Fruit fly (Drosophila melanogaster) whole organism, adult: ENCODE results near the gene drongo.

Experiments
- CG11617 ChIP-seq: fragments of 200-800 bp; sonication (Bioruptor generic); optimal IDR thresholded peaks from 2 replicates; lab custom pipeline; 2017; ENCODE audit warnings: mild to moderate bottlenecking, missing biosample characterization, missing genetic modification reagents, missing genetic modification characterization
- CG12768 ChIP-seq: fragments of 200-800 bp; sonication (Bioruptor generic); optimal IDR thresholded peaks from 2 replicates; lab custom pipeline; 2017; ENCODE audit warnings: missing biosample characterization, missing genetic modification characterization, mild to moderate bottlenecking, moderate library complexity, missing genetic modification reagents
- CG14711 ChIP-seq: fragments of 200-800 bp; sonication (Bioruptor generic); optimal IDR thresholded peaks from 2 replicates; lab custom pipeline; 2018; ENCODE audit warnings: missing biosample characterization, mild to moderate bottlenecking, missing genetic modification characterization, moderate library complexity
- CG1620 ChIP-seq: fragments of 200-800 bp; sonication (Bioruptor generic); optimal IDR thresholded peaks from 2 replicates; lab custom pipeline; 2016; ENCODE audit warnings: missing biosample characterization, missing genetic modification characterization
- CG33017 ChIP-seq: fragments of 200-800 bp; sonication (Bioruptor generic); optimal IDR thresholded peaks from 2 replicates; lab custom pipeline; 2018; ENCODE audit warnings: missing biosample characterization, mild to moderate bottlenecking, missing genetic modification characterization, moderate library complexity
- CG5204 ChIP-seq: fragments of 200-800 bp; sonication (Bioruptor generic); optimal IDR thresholded peaks from 2 replicates; lab custom pipeline; 2016; ENCODE audit warnings: missing biosample characterization, missing genetic modification characterization
- CG7045 ChIP-seq: fragments of 200-800 bp; sonication (Bioruptor generic); optimal IDR thresholded peaks from 2 replicates; lab custom pipeline; 2017; ENCODE audit warnings: missing biosample characterization, mild to moderate bottlenecking, missing genetic modification characterization
- CG7101 ChIP-seq: fragments of 200-800 bp; sonication (Bioruptor generic); optimal IDR thresholded peaks from 2 replicates; lab custom pipeline; 2018; ENCODE audit warnings: missing biosample characterization, mild to moderate bottlenecking, missing genetic modification characterization, moderate library complexity
- Clk ChIP-seq: fragments of 200-800 bp; sonication (Bioruptor generic); optimal IDR thresholded peaks from 2 replicates; lab custom pipeline; 2017; ENCODE audit warnings: missing biosample characterization, missing genetic modification characterization
- Crg-1 ChIP-seq: fragments of 200-800 bp; sonication (Bioruptor generic); optimal IDR thresholded peaks from 2 replicates; lab custom pipeline; 2016; ENCODE audit warnings: missing biosample characterization, missing genetic modification characterization
- Hr96 ChIP-seq: fragments of 200-800 bp; sonication (Bioruptor generic); optimal IDR thresholded peaks from 2 replicates; lab custom pipeline; 2016; ENCODE audit warnings: missing biosample characterization, missing genetic modification characterization
- Mnt ChIP-seq: fragments of 200-800 bp; sonication (Bioruptor generic); optimal IDR thresholded peaks from 2 replicates; lab custom pipeline; 2016; ENCODE audit warnings: missing biosample characterization, mild to moderate bottlenecking, missing genetic modification characterization
- bab1 ChIP-seq: fragments of 200-800 bp; sonication (Bioruptor generic); optimal IDR thresholded peaks from 3 replicates; lab custom pipeline; 2019; ENCODE audit warnings: missing biosample characterization, mild to moderate bottlenecking, missing genetic modification characterization, moderate library complexity
- cic ChIP-seq: fragments of 200-800 bp; sonication (Bioruptor generic); optimal IDR thresholded peaks from 2 replicates; lab custom pipeline; 2017; ENCODE audit warnings: missing biosample characterization, mild to moderate bottlenecking, missing genetic modification characterization, moderate library complexity
- cnc ChIP-seq, 2 experiments: fragments of >200 bp; optimal IDR thresholded peaks; 2 replicates each; lab custom pipeline; 2017
- kay ChIP-seq: fragments of 200-800 bp; sonication (Bioruptor generic); peaks from one replicate; lab custom pipeline; 2016; ENCODE audit warnings: missing biosample characterization, missing genetic modification characterization, borderline replicate concordance
- ovo ChIP-seq: fragments of 200-800 bp; sonication (Bioruptor generic); optimal IDR thresholded peaks from 2 replicates; lab custom pipeline; 2016; ENCODE audit warnings: missing biosample characterization, missing genetic modification characterization
- pad ChIP-seq: fragments of 200-800 bp; sonication (Bioruptor generic); optimal IDR thresholded peaks from 3 replicates; lab custom pipeline; 2017; ENCODE audit warnings: missing biosample characterization, missing genetic modification characterization, mild to moderate bottlenecking, moderate library complexity, missing genetic modification reagents
- tj ChIP-seq: fragments of 200-800 bp; sonication (Bioruptor generic); optimal IDR thresholded peaks from 3 replicates; lab custom pipeline; 2017; ENCODE audit warnings: missing biosample characterization, mild to moderate bottlenecking, missing genetic modification characterization, moderate library complexity
- toe ChIP-seq: fragments of 200-800 bp; sonication (Bioruptor generic); optimal IDR thresholded peaks from 2 replicates; lab custom pipeline; 2016; ENCODE audit warnings: missing biosample characterization, missing genetic modification characterization

The drongo gene

dm6 chr2L:827049-827448 is 23.8 kb downstream of the drongo start:
- TF ChIP-seq CG12768 (GFP tag; lab: Kevin White, UChicago), result no peak
- no peak for TF ChIP-seq cnc (optimal IDR thresholded peaks at IDR 0.05; lab: Kevin White, UChicago)
- no peak for TF ChIP-seq CG11617 (GFP tag; lab: Kevin White, UChicago)
- TF ChIP-seq ovo (GFP tag; lab: Kevin White, UChicago), result no peak

dm6 chr2L:826388-826787 is 24.5 kb downstream of the drongo start:
- TF ChIP-seq kay (GFP tag; lab: Kevin White, UChicago) (no peak), cnc (optimal IDR thresholded peaks at IDR 0.05; lab: Kevin White, UChicago) (no peak), cic (no peak), Clk (GFP tag; lab: Kevin White, UChicago) (no peak), Crg-1 (GFP tag; lab: Kevin White, UChicago) (no peak), CG1620 (GFP tag; lab: Kevin White, UChicago) (no peak), CG14711 (no peak), bab1 (GFP tag; lab: Kevin White, UChicago) (no peak), toe (GFP tag; lab: Kevin White, UChicago) (no peak), CG5204 (no peak), ovo (GFP tag; lab: Kevin White, UChicago) (no peak), CG12768 (GFP tag; lab: Kevin White, UChicago) (no peak), CG7101 (no peak)

dm6 chr2L:825768-826263 is 25.1 kb downstream of the drongo start, which contains the start of the genes CG3862 and dock:
TSS of gene CG3862 (minus strand) at chr2L:825861.
TSS of gene dock (plus strand) at chr2L:825969.
- TF ChIP-seq CG14711 (peak; percentile 83), Hr96 (GFP tag; lab: Kevin White, UChicago) (peak; percentile 65), CG7045 (no peak), Clk (GFP tag; lab: Kevin White, UChicago) (peak; percentile 51), CG1620 (GFP tag; lab: Kevin White, UChicago) (peak; percentile 63), Mnt (GFP tag; lab: Kevin White, UChicago) (peak; percentile 87), pad (GFP tag; lab: Kevin White, UChicago) (peak; percentile 62), kay (GFP tag; lab: Kevin White, UChicago) (no peak), toe (GFP tag; lab: Kevin White, UChicago) (no peak), cnc (optimal IDR thresholded peaks at IDR 0.05; lab: Kevin White, UChicago) (no peak), Crg-1 (GFP tag; lab: Kevin White, UChicago) (peak; percentile 80), CG5204 (no peak), tj (GFP tag; lab: Kevin White, UChicago) (peak; percentile 86), cic (peak; percentile 72), CG33017 (peak; percentile 30), CG11617 (GFP tag; lab: Kevin White, UChicago) (peak; percentile 43), CG7101 (peak; percentile 67), ovo (GFP tag; lab: Kevin White, UChicago) (peak; percentile 56), CG12768 (GFP tag; lab: Kevin White, UChicago) (peak; percentile 71), bab1 (GFP tag; lab: Kevin White, UChicago) (peak; percentile 85)

- TF ChIP-seq Mnt (GFP tag; lab: Kevin White, UChicago) (no peak), CG12768 (GFP tag; lab: Kevin White, UChicago) (no peak), cic (peak; percentile 21), CG1620 (GFP tag; lab: Kevin White, UChicago) (no peak), ovo (GFP tag; lab: Kevin White, UChicago) (no peak), CG11617 (GFP tag; lab: Kevin White, UChicago) (no peak), cnc (optimal IDR thresholded peaks at IDR 0.05; lab: Kevin White, UChicago) (no peak), Hr96 (GFP tag; lab: Kevin White, UChicago) (no peak), kay (GFP tag; lab: Kevin White, UChicago) (no peak), Crg-1 (GFP tag; lab: Kevin White, UChicago) (peak; percentile 16), CG33017 (no peak), tj (GFP tag; lab: Kevin White, UChicago) (peak; percentile 93), Clk (GFP tag; lab: Kevin White, UChicago) (no peak), CG7101 (peak; percentile 4), bab1 (GFP tag; lab: Kevin White, UChicago) (no peak), CG5204 (no peak), toe (GFP tag; lab: Kevin White, UChicago) (no peak), CG7045 (no peak), CG14711 (no peak), pad (GFP tag; lab: Kevin White, UChicago) (no peak)
Observed at dm6 chr2L:821986-822711, 28.7 kb downstream of the drongo start.

- TF ChIP-seq cnc (optimal IDR thresholded peaks at IDR 0.05; lab: Kevin White, UChicago), result no peak
- peak; percentile 20 for TF ChIP-seq CG12768 (GFP tag; lab: Kevin White, UChicago)
- peak; percentile 97 for TF ChIP-seq CG14711
- peak; percentile 37 for TF ChIP-seq CG7101
- TF ChIP-seq cic, result no peak
- peak; percentile 30 for TF ChIP-seq Mnt (GFP tag; lab: Kevin White, UChicago)
- no peak for TF ChIP-seq kay (GFP tag; lab: Kevin White, UChicago)
- TF ChIP-seq Clk (GFP tag; lab: Kevin White, UChicago), result no peak
- TF ChIP-seq Crg-1 (GFP tag; lab: Kevin White, UChicago), result peak; percentile 10
- peak; percentile 9 for TF ChIP-seq Hr96 (GFP tag; lab: Kevin White, UChicago)
- peak; percentile 4 for TF ChIP-seq CG11617 (GFP tag; lab: Kevin White, UChicago)
- no peak for TF ChIP-seq toe (GFP tag; lab: Kevin White, UChicago)
- TF ChIP-seq CG33017, result peak; percentile 14
- no peak for TF ChIP-seq tj (GFP tag; lab: Kevin White, UChicago)
- no peak for TF ChIP-seq CG5204
- TF ChIP-seq ovo (GFP tag; lab: Kevin White, UChicago), result no peak
- TF ChIP-seq CG1620 (GFP tag; lab: Kevin White, UChicago), result no peak
- no peak for TF ChIP-seq pad (GFP tag; lab: Kevin White, UChicago)
- peak; percentile 68 for TF ChIP-seq bab1 (GFP tag; lab: Kevin White, UChicago)
- no peak for TF ChIP-seq CG7045
Observed at dm6 chr2L:821242-821985, 29.5 kb downstream of the drongo start, which contains the start of gene CG3662. TSS of gene CG3662 (plus strand) at chr2L:821289.
